Fruit fly (Drosophila melanogaster) whole organism, embryonic: ENCODE measurements around the gene CG7627.

Experiments
- Asciz ChIP-seq: fragments of 200-800 bp; sonication (Bioruptor generic); optimal IDR thresholded peaks from 2 replicates; lab custom pipeline; 2017; ENCODE audit warnings: missing biosample characterization, mild to moderate bottlenecking, missing genetic modification characterization, missing genetic modification reagents
- CG10267 ChIP-seq: fragments of 200-800 bp; sonication (Bioruptor generic); optimal IDR thresholded peaks from 2 replicates; lab custom pipeline; 2018; ENCODE audit warnings: missing biosample characterization, mild to moderate bottlenecking, missing genetic modification characterization, moderate library complexity
- CG10431 ChIP-seq: fragments of 200-800 bp; sonication (Bioruptor generic); optimal IDR thresholded peaks from 3 replicates; lab custom pipeline; 2018; ENCODE audit warnings: missing biosample characterization, mild to moderate bottlenecking, missing genetic modification characterization
- CG10543 ChIP-seq: fragments of 200-800 bp; sonication (Bioruptor generic); optimal IDR thresholded peaks from 3 replicates; lab custom pipeline; 2017; ENCODE audit warnings: missing biosample characterization, mild to moderate bottlenecking, missing genetic modification characterization, moderate library complexity
- CG13296 ChIP-seq: fragments of 200-800 bp; sonication (Bioruptor generic); optimal IDR thresholded peaks from 3 replicates; lab custom pipeline; 2018; ENCODE audit warnings: missing biosample characterization, mild to moderate bottlenecking, missing genetic modification characterization
- CG14667 ChIP-seq: fragments of 200-800 bp; sonication (Bioruptor generic); IDR thresholded peaks from 2 replicates; pipeline ENCODE4 v1.3.6; 2022; ENCODE audit warnings: missing biosample characterization, missing genetic modification characterization
- CG1602 ChIP-seq: fragments of 200-800 bp; sonication (Bioruptor generic); optimal IDR thresholded peaks from 3 replicates; lab custom pipeline; 2016; ENCODE audit warnings: missing biosample characterization, missing genetic modification characterization
- CG17186 ChIP-seq: fragments of 200-800 bp; sonication (Bioruptor generic); optimal IDR thresholded peaks from 3 replicates; lab custom pipeline; 2017; ENCODE audit warnings: missing biosample characterization, missing genetic modification reagents, missing genetic modification characterization
- CG17385 ChIP-seq: fragments of 200-800 bp; sonication (Bioruptor generic); optimal IDR thresholded peaks from 3 replicates; lab custom pipeline; 2018; ENCODE audit warnings: missing biosample characterization, mild to moderate bottlenecking, missing genetic modification characterization
- CG2120 ChIP-seq: fragments of 200-800 bp; sonication (Bioruptor generic); optimal IDR thresholded peaks from 3 replicates; lab custom pipeline; 2016; ENCODE audit warnings: missing biosample characterization, missing genetic modification characterization
- CG2678 ChIP-seq: fragments of 200-800 bp; sonication (Bioruptor generic); optimal IDR thresholded peaks from 3 replicates; lab custom pipeline; 2019; ENCODE audit warnings: missing biosample characterization, mild to moderate bottlenecking, missing genetic modification characterization, moderate library complexity
- CG3281 ChIP-seq: fragments of 200-800 bp; sonication (Bioruptor generic); optimal IDR thresholded peaks from 3 replicates; lab custom pipeline; 2017; ENCODE audit warnings: missing biosample characterization, mild to moderate bottlenecking, missing genetic modification characterization
- CG5245 ChIP-seq: fragments of 200-800 bp; sonication (Bioruptor generic); optimal IDR thresholded peaks from 3 replicates; lab custom pipeline; 2016; ENCODE audit warnings: missing biosample characterization, missing genetic modification characterization
- CG6854 ChIP-seq: fragments of 200-800 bp; sonication (Bioruptor generic); optimal IDR thresholded peaks from 3 replicates; lab custom pipeline; 2017; ENCODE audit warnings: missing biosample characterization, mild to moderate bottlenecking, missing genetic modification characterization
- CG7839 ChIP-seq: fragments of 200-800 bp; sonication (Bioruptor generic); optimal IDR thresholded peaks from 3 replicates; lab custom pipeline; 2018; ENCODE audit warnings: missing biosample characterization, mild to moderate bottlenecking, missing genetic modification characterization, moderate library complexity
- CG8944 ChIP-seq: fragments of 200-800 bp; sonication (Bioruptor generic); optimal IDR thresholded peaks from 3 replicates; lab custom pipeline; 2016; ENCODE audit warnings: missing biosample characterization, missing genetic modification characterization
- D19A ChIP-seq: fragments of 200-800 bp; optimal IDR thresholded peaks from 3 replicates; lab custom pipeline; 2019; ENCODE audit warnings: missing biosample characterization, mild to moderate bottlenecking, missing genetic modification characterization, moderate library complexity
- D19B ChIP-seq: fragments of 200-800 bp; sonication (Bioruptor generic); optimal IDR thresholded peaks from 2 replicates; lab custom pipeline; 2017; ENCODE audit warnings: missing biosample characterization, mild to moderate bottlenecking, missing genetic modification characterization
- Fer3 ChIP-seq: fragments of 200-800 bp; sonication (Bioruptor generic); optimal IDR thresholded peaks from 2 replicates; lab custom pipeline; 2018; ENCODE audit warnings: missing biosample characterization, mild to moderate bottlenecking, missing genetic modification characterization, moderate library complexity
- HLH3B ChIP-seq: fragments of 200-800 bp; sonication (Bioruptor generic); IDR thresholded peaks from 2 replicates; pipeline ENCODE4 v1.3.6; 2022; ENCODE audit warnings: missing biosample characterization, missing genetic modification characterization
- Hr51 ChIP-seq, 2 experiments: fragments of 200-800 bp; sonication (Bioruptor generic); optimal IDR thresholded peaks; 2 replicates in 1 of 2; 3 replicates in 1 of 2; lab custom pipeline; 2016 to 2018; ENCODE audit warnings: missing biosample characterization in 2 of 2, missing genetic modification characterization in 2 of 2, mild to moderate bottlenecking in 1 of 2, moderate library complexity in 1 of 2
- Hr78 ChIP-seq, 2 experiments: fragments of 200-800 bp in 1 of 2; fragments of >200 bp in 1 of 2; sonication (Bioruptor generic) in 1 of 2; optimal IDR thresholded peaks; 2 replicates each; lab custom pipeline; 2017 to 2019; ENCODE audit warnings: missing biosample characterization in 2 of 2, missing genetic modification characterization in 2 of 2, mild to moderate bottlenecking in 1 of 2, moderate library complexity in 1 of 2
- Med ChIP-seq: fragments of 200-800 bp; sonication (Bioruptor generic); peaks from one replicate; lab custom pipeline; 2016; ENCODE audit warnings: missing biosample characterization, missing genetic modification characterization, mild to moderate bottlenecking, inconsistent platforms, moderate library complexity
- Meics ChIP-seq: fragments of 200-800 bp; sonication (Bioruptor generic); optimal IDR thresholded peaks from 2 replicates; lab custom pipeline; 2017; ENCODE audit warnings: missing biosample characterization, mild to moderate bottlenecking, missing genetic modification characterization
- Nf-YA ChIP-seq: fragments of 200-800 bp; sonication (Bioruptor generic); IDR thresholded peaks from 2 replicates; pipeline ENCODE4 v1.3.6; 2022; ENCODE audit warnings: missing biosample characterization, missing genetic modification characterization
- PHDP ChIP-seq: fragments of 200-800 bp; sonication (Bioruptor generic); optimal IDR thresholded peaks from 3 replicates; lab custom pipeline; 2018; ENCODE audit warnings: missing biosample characterization, mild to moderate bottlenecking, missing genetic modification characterization, moderate library complexity
- Scr ChIP-seq: fragments of 200-800 bp; sonication (Bioruptor generic); IDR thresholded peaks from 2 replicates; pipeline ENCODE4 v1.3.6; 2022; ENCODE audit warnings: missing biosample characterization, missing genetic modification characterization; ENCODE audit not compliant: partially characterized antibody
- TFAM ChIP-seq: fragments of 200-800 bp; sonication (Bioruptor generic); optimal IDR thresholded peaks from 2 replicates; lab custom pipeline; 2017; ENCODE audit warnings: missing biosample characterization, missing genetic modification characterization, inconsistent platforms
- Usf ChIP-seq: fragments of 200-800 bp; sonication (Bioruptor generic); optimal IDR thresholded peaks from 2 replicates; lab custom pipeline; 2017; ENCODE audit warnings: missing genotype, missing biosample characterization, missing genetic modification characterization
- Xrp1 ChIP-seq: fragments of 200-800 bp; sonication (Bioruptor generic); IDR thresholded peaks from 2 replicates; pipeline ENCODE4 v1.3.6; 2022; ENCODE audit warnings: missing biosample characterization, missing genetic modification characterization
- bbx ChIP-seq: fragments of 200-800 bp; sonication (Bioruptor generic); IDR thresholded peaks from 2 replicates; pipeline ENCODE4 v1.3.6; 2022; ENCODE audit warnings: missing biosample characterization, missing genetic modification characterization; ENCODE audit not compliant: partially characterized antibody
- chm ChIP-seq: fragments of 200-800 bp; sonication (Bioruptor generic); IDR thresholded peaks from 2 replicates; pipeline ENCODE4 v1.3.6; 2022; ENCODE audit warnings: missing biosample characterization, missing genetic modification characterization
- cwo ChIP-seq: fragments of 200-800 bp; sonication (Bioruptor generic); optimal IDR thresholded peaks from 3 replicates; lab custom pipeline; 2017; ENCODE audit warnings: missing biosample characterization, missing genetic modification characterization, mild to moderate bottlenecking, moderate library complexity, missing genetic modification reagents
- dmrt99B ChIP-seq: fragments of 200-800 bp; sonication (Bioruptor generic); optimal IDR thresholded peaks from 2 replicates; lab custom pipeline; 2018; ENCODE audit warnings: missing biosample characterization, mild to moderate bottlenecking, missing genetic modification characterization, moderate library complexity
- dpn ChIP-seq, 2 experiments: fragments of 200-800 bp; sonication (Bioruptor generic); optimal IDR thresholded peaks; 3 replicates each; lab custom pipeline; 2016; ENCODE audit warnings: missing biosample characterization in 2 of 2, missing genetic modification characterization in 2 of 2
- eve ChIP-seq, 2 experiments: fragments of >200 bp; optimal IDR thresholded peaks; 2 replicates each; lab custom pipeline; 2017; ENCODE audit warnings: missing biosample characterization in 2 of 2, missing genetic modification characterization in 2 of 2
- grn ChIP-seq: fragments of 200-800 bp; sonication (Bioruptor generic); optimal IDR thresholded peaks from 3 replicates; lab custom pipeline; 2017; ENCODE audit warnings: missing biosample characterization, missing genetic modification characterization
- kay ChIP-seq: fragments of 200-800 bp; sonication (Bioruptor generic); optimal IDR thresholded peaks from 2 replicates; lab custom pipeline; 2016; ENCODE audit warnings: missing biosample characterization, missing genetic modification characterization
- lab ChIP-seq: fragments of 200-800 bp; sonication (Bioruptor generic); optimal IDR thresholded peaks from 3 replicates; lab custom pipeline; 2017; ENCODE audit warnings: missing biosample characterization, missing genetic modification characterization, mild to moderate bottlenecking, moderate library complexity, missing genetic modification reagents
- nmo ChIP-seq: fragments of 200-800 bp; sonication (Bioruptor generic); optimal IDR thresholded peaks from 2 replicates; lab custom pipeline; 2018; ENCODE audit warnings: missing biosample characterization, mild to moderate bottlenecking, missing genetic modification characterization, moderate library complexity
- pita ChIP-seq: fragments of 200-800 bp; sonication (Bioruptor generic); optimal IDR thresholded peaks from 2 replicates; lab custom pipeline; 2017; ENCODE audit warnings: missing biosample characterization, mild to moderate bottlenecking, missing genetic modification characterization
- pum ChIP-seq: fragments of 200-800 bp; sonication (Bioruptor generic); optimal IDR thresholded peaks from 2 replicates; lab custom pipeline; 2016; ENCODE audit warnings: missing biosample characterization, missing genetic modification characterization
- so ChIP-seq: fragments of 200-800 bp; sonication (Bioruptor generic); IDR thresholded peaks from 3 replicates; pipeline ENCODE4 v1.3.6; 2022; ENCODE audit warnings: missing biosample characterization, missing genetic modification characterization
- ssp ChIP-seq: fragments of 200-800 bp; sonication (Bioruptor generic); IDR thresholded peaks from 2 replicates; pipeline ENCODE4 v1.3.6; 2022; ENCODE audit warnings: missing biosample characterization, missing genetic modification characterization
- sug ChIP-seq: fragments of 200-800 bp; optimal IDR thresholded peaks from 2 replicates; lab custom pipeline; 2019; ENCODE audit warnings: missing biosample characterization, mild to moderate bottlenecking, missing genetic modification characterization, moderate library complexity
- tna ChIP-seq: fragments of 200-800 bp; sonication (Bioruptor generic); IDR thresholded peaks from 2 replicates; pipeline ENCODE4 v1.3.6; 2022; ENCODE audit warnings: missing biosample characterization, missing genetic modification characterization; ENCODE audit not compliant: partially characterized antibody
- unc-4 ChIP-seq: fragments of 200-800 bp; sonication (Bioruptor generic); IDR thresholded peaks from 2 replicates; pipeline ENCODE4 v1.3.6; 2022; ENCODE audit warnings: missing biosample characterization, missing genetic modification characterization; ENCODE audit not compliant: partially characterized antibody
- wdn ChIP-seq: fragments of 200-800 bp; sonication (Bioruptor generic); IDR thresholded peaks from 2 replicates; pipeline ENCODE4 v1.3.6; 2022; ENCODE audit warnings: missing biosample characterization, missing genetic modification characterization

CG7627 gene

dm6 chr2L:8326414-8327271 is 35.6 kb downstream of the CG7627 start (continued):
- TF ChIP-seq pum (GFP tag; lab: Kevin White, UChicago) (no peak), pita (GFP tag; lab: Kevin White, UChicago) (peak; percentile 1), dpn (GFP tag; optimal IDR thresholded peaks at IDR 0.05; lab: Kevin White, UChicago) (no peak), chm (GFP tag; lab: Robert Waterston, UW) (no peak), HLH3B (GFP tag; lab: Robert Waterston, UW) (no peak), Med (GFP tag; lab: Kevin White, UChicago) (peak; percentile 48), Asciz (GFP tag; lab: Kevin White, UChicago) (peak; percentile 5), CG10431 (GFP tag; lab: Kevin White, UChicago) (no peak), TFAM (GFP tag; lab: Kevin White, UChicago) (no peak), CG7839 (peak; percentile 41), nmo (no peak), grn (GFP tag; lab: Kevin White, UChicago) (no peak), Meics (GFP tag; lab: Kevin White, UChicago) (peak; percentile 13), Nf-YA (GFP tag; lab: Robert Waterston, UW) (no peak), CG2678 (tag; lab: Kevin White, UChicago) (peak; percentile 59), wdn (GFP tag; lab: Robert Waterston, UW) (no peak), lab (GFP tag; lab: Kevin White, UChicago) (peak; percentile 46), CG17385 (GFP tag; lab: Kevin White, UChicago) (peak; percentile 3), tna (GFP tag; lab: Robert Waterston, UW) (no peak), Usf (GFP tag; lab: Kevin White, UChicago) (no peak), CG13296 (GFP tag; lab: Kevin White, UChicago) (peak; percentile 28), unc-4 (GFP tag; lab: Robert Waterston, UW) (no peak), CG10543 (GFP tag; lab: Kevin White, UChicago) (no peak), CG14667 (GFP tag; lab: Robert Waterston, UW) (no peak), eve (GFP tag; optimal IDR thresholded peaks at IDR 0.05; lab: Kevin White, UChicago) (no peak), bbx (no peak), CG1602 (GFP tag; lab: Kevin White, UChicago) (no peak), sug (tag; lab: Kevin White, UChicago) (peak; percentile 17), PHDP (tag; lab: Kevin White, UChicago) (peak; percentile 38), Xrp1 (GFP tag; lab: Robert Waterston, UW) (no peak), Fer3 (tag; lab: Kevin White, UChicago) (no peak), so (no peak), CG5245 (GFP tag; lab: Kevin White, UChicago) (no peak), CG10267 (tag; lab: Kevin White, UChicago) (peak; percentile 11), cwo (GFP tag; lab: Kevin White, UChicago) (peak; percentile 32), dmrt99B (tag; lab: Kevin White, UChicago) (peak; percentile 50), CG17186 (GFP tag; lab: Kevin White, UChicago) (no peak), Hr78 (GFP tag; optimal IDR thresholded peaks at IDR 0.05; lab: Kevin White, UChicago) (no peak), Scr (no peak), kay (GFP tag; lab: Kevin White, UChicago) (no peak), D19B (GFP tag; lab: Kevin White, UChicago) (no peak), CG8944 (GFP tag; lab: Kevin White, UChicago) (no peak), CG3281 (peak; percentile 2), CG6854 (GFP tag; lab: Kevin White, UChicago) (no peak), ssp (GFP tag; lab: Robert Waterston, UW) (no peak), Hr51 (GFP tag; optimal IDR thresholded peaks at IDR 0.05; lab: Kevin White, UChicago) (peak in 1 of 2 experiments; percentile 63), D19A (tag; lab: Kevin White, UChicago) (no peak), CG2120 (GFP tag; lab: Kevin White, UChicago) (peak; percentile 15)
